Worm (Caenorhabditis elegans): ENCODE results near the gene B0280.9.

The B0280.9 gene

DNA sequence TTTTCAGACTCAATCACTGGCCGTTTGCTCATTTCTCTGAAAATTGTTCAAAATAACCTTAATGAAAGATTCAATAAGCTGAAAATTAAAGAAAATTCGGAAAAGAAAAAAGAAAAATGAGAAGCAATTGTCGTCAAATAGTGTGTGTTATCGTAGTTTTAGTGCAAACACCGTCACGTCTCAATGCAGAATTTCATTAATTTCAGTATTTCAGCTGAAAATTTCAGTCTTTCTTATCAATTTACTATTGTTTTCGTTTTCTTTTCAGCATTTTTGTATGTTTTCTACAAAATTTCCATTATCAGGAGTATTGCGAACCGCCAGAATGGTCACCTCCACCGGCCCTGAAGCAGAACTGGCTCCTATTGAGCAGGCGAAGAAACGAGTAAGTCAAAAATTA lies at the start of gene B0280.9, which contains the start of gene rpia-1:
Gene B0280.9 (minus strand): TSS at position 36 of the 400 bp plus-strand sequence.
Gene rpia-1 (plus strand): TSS at position 269 of the 400 bp plus-strand sequence.
- TF ChIP-seq cog-1 (tag; optimal IDR thresholded peaks at IDR 0.05) (no peak), tab-1 (GFP tag; IDR thresholded peaks at IDR 0.05) (no peak), T22C8.4 (GFP tag; IDR thresholded peaks at IDR 0.05) (no peak), flt-1 (GFP tag; IDR thresholded peaks at IDR 0.05) (no peak), klf-2 (GFP tag; conservative IDR thresholded peaks at IDR 0.05) (no peak), ztf-23 (GFP tag; IDR thresholded peaks at IDR 0.05) (no peak), ref-1 (GFP tag; conservative IDR thresholded peaks at IDR 0.05) (no peak), ztf-29 (GFP tag; IDR thresholded peaks at IDR 0.05) (no peak)

DNA sequence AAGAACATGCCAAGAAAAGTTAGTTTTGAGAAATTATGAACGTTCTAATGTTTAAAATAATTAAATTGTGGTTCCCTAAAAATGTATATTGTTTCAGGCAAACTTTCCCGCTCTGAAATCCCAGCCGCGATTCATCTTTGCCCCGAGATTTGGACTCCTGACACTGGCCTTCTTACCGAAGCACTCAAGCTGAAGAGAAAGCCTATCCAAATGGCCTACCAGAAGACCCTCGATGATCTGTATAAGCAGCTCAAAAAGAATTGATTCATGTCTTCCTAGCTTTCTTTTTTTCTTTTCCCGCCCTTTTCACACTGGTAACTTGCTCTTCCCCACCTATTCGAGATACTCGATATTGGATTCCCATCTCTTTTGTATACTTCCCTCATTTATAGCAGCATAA lies 47.4 kb upstream of the B0280.9 start:
- TF ChIP-seq T22C8.4 (GFP tag; IDR thresholded peaks at IDR 0.05) (no peak), cog-1 (tag; optimal IDR thresholded peaks at IDR 0.05) (no peak), med-1 (GFP tag; optimal IDR thresholded peaks at IDR 0.05; ENCODE audit: insufficient read depth) (no peak), ztf-29 (GFP tag; IDR thresholded peaks at IDR 0.05) (no peak), flt-1 (GFP tag; IDR thresholded peaks at IDR 0.05) (no peak), klf-2 (GFP tag; conservative IDR thresholded peaks at IDR 0.05) (no peak)

DNA sequence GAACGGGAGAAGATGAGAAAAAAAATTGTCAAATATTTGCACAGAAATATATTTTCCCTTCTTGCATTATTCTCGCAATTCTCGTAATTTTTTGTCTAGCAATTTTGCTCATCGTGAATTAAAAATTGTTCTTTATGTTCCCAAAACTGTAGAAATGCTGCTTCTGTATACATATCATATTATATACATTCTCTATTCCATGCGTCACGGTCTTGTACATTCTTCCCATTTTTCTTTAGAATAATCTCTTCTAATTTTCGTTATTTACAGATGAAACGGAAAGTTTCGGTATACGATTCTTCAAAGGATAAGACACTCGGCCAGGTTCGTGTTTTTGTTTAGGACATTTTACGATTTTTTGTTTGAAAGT lies 44.9 kb upstream of the B0280.9 start, which contains the start of gene acs-4:
Gene acs-4 (plus strand): TSS at position 271 of the 370 bp plus-strand sequence.
- TF ChIP-seq flt-1 (GFP tag; IDR thresholded peaks at IDR 0.05) (no peak), ztf-29 (GFP tag; IDR thresholded peaks at IDR 0.05) (no peak), klf-2 (GFP tag; conservative IDR thresholded peaks at IDR 0.05) (no peak), ztf-23 (GFP tag; IDR thresholded peaks at IDR 0.05) (no peak), cog-1 (tag; optimal IDR thresholded peaks at IDR 0.05) (no peak)

DNA sequence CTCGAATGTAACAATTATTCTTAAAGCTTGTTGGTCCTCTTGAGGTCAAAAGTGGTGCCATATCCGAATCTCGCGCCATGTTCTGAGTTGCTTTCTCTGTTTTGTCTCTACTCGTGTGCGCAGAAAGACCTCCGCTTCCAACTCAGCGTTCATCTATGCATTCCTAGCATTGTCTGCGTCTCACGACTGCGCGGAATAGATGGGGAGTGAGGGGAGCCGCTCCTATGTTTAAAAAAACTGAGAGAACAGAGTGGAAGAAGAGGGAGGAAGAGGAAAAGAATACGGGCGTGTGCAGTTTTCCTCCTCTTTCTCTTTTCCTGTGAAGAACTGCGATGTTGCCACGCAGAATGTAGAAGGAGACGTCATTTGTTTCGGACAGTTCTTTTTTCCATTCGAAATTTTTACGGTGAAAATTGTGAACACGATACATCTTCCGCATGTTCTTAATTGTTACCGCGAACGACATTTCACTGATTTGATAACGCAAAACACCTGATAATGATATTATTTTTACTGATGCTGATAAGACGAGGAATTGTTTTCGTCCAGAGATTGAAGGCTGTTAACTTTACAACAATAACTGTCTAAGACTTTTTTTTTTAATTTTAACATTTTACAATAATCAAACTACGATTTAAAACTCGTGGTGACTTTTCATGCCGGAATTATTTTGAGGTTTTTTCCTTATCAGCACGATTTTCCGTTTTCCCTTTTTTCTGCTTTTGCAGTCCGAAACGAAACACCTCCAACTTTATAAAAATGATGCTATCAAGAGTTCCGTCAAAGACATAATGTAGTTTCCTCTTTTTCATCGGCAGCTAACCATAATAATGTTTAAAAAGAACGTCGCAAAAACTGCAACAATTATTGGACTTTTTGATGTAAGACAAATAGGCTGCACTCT lies 44.2 kb upstream of the B0280.9 start:
- TF ChIP-seq med-1 (GFP tag; optimal IDR thresholded peaks at IDR 0.05; ENCODE audit: insufficient read depth) (no peak), flt-1 (GFP tag; IDR thresholded peaks at IDR 0.05) (no peak)

DNA sequence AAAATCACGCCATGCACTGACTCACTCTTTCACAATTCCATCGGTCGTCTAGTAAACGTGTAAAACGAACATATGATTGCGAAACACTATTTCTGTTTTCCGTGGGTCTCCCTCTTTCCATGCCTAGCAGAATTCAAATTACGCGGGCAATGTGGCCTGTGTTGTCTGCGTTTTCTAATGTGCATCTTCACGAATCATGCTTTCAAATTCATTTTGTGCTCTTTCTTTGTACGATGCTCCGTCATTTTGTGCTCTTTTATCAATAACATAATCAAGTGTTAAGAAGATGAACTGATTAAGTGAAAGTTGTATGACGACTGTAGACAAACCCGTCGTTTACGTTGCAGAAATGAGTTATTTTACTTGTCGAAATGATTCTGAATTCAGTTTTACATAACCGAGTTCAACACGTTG lies 43.1 kb upstream of the B0280.9 start:
- TF ChIP-seq flt-1 (GFP tag; IDR thresholded peaks at IDR 0.05) (no peak), T22C8.4 (GFP tag; IDR thresholded peaks at IDR 0.05) (no peak), ref-1 (GFP tag; conservative IDR thresholded peaks at IDR 0.05) (no peak), ztf-29 (GFP tag; IDR thresholded peaks at IDR 0.05) (no peak)

DNA sequence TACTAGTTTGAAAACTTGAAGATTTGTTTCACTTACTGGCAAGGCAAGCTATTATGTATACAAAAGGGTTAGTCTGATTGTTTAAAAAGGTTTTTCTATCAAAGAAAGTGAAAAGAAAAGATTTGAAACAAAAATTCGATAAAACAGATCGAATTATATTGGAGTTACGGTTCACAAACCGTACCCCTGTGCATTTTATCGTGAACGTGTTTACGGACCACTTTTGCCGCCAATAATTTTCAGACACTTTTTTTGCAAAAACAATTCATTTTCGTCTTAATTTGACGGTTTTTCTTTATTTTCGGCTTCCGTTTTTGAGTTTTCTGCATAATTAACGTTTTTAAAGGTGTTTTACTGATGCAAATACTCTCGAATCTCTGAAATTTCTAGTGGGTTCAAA lies 42.6 kb upstream of the B0280.9 start:
- TF ChIP-seq tab-1 (GFP tag; IDR thresholded peaks at IDR 0.05) = no peak
- TF ChIP-seq flt-1 (GFP tag; IDR thresholded peaks at IDR 0.05) = no peak
- no peak for TF ChIP-seq ref-1 (GFP tag; conservative IDR thresholded peaks at IDR 0.05)
- TF ChIP-seq ztf-29 (GFP tag; IDR thresholded peaks at IDR 0.05) = no peak
- no peak for TF ChIP-seq med-1 (GFP tag; optimal IDR thresholded peaks at IDR 0.05; ENCODE audit: insufficient read depth)
- TF ChIP-seq cog-1 (tag; optimal IDR thresholded peaks at IDR 0.05) = no peak
- no peak for TF ChIP-seq klf-2 (GFP tag; conservative IDR thresholded peaks at IDR 0.05)
- TF ChIP-seq T22C8.4 (GFP tag; IDR thresholded peaks at IDR 0.05) = no peak
- TF ChIP-seq ztf-23 (GFP tag; IDR thresholded peaks at IDR 0.05) = no peak

DNA sequence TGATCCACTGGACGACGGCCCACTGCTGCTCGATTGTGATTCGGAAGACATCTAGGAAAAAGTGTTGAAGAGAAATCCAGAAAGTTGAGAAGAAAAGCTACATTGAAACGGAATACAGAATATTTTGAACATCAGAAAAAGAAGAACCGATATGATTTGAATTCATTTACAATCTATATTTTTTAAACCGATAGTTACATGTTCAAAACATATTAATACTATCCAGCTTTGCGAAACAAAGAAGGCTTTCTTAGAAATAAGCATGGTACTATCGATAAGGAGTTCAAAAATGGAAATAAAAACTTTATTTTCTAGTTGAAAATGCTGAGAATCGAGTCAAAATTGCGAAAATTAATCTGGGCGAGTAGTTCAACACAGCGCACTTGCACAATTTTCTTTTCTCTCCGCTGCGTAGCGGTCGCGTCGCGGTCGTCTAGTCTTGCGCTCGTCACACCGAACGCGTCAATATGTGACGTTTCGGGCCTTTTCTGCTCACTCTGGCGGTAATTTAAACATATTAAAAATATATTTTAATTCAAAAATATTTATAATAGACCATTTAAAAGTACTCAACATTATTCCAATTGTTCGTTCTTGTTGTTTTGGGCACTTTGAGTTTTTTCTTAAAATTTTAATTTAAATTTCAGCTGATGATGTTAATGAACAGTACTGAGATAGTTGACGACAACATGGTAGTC lies 39.5 kb upstream of the B0280.9 start, which contains the start of the genes syf-2 and K04G7.1:
Gene syf-2 (minus strand): TSS at position 51 of the 698 bp plus-strand sequence.
Gene K04G7.1 (plus strand): TSS at position 648 of the 698 bp plus-strand sequence.
- TF ChIP-seq ztf-23 (GFP tag; IDR thresholded peaks at IDR 0.05) (peak; percentile 67; the same call in 1 of the 2 replicates), tab-1 (GFP tag; IDR thresholded peaks at IDR 0.05) (no peak), cog-1 (tag; optimal IDR thresholded peaks at IDR 0.05) (peak; percentile 75)

DNA sequence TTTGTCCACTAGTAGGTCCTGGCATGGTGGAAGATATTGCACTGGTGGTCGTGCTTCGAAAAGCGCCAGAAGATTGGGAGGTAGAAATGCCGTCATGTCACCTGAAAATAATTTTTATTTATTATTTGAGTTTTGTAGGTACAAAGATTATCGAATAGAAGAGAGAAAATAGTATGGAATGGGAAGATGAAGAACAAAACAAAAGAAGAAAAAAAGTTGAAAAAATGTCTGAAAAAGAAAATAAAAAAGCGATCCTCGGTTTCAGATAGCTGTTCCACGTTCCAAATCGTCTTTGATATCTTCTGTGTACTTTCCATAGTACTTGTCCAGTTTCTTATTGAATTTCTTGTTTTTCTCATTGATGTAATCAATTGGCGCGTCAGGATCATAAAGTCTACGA lies 38.4 kb upstream of the B0280.9 start, which contains the start of gene rnp-7:
Gene rnp-7 (minus strand): TSS at position 101 of the 400 bp plus-strand sequence.
- TF ChIP-seq ref-1 (GFP tag; conservative IDR thresholded peaks at IDR 0.05) (no peak), klf-2 (GFP tag; conservative IDR thresholded peaks at IDR 0.05) (no peak), ztf-23 (GFP tag; IDR thresholded peaks at IDR 0.05) (no peak), ztf-29 (GFP tag; IDR thresholded peaks at IDR 0.05) (no peak), T22C8.4 (GFP tag; IDR thresholded peaks at IDR 0.05) (no peak), cog-1 (tag; optimal IDR thresholded peaks at IDR 0.05) (no peak), tab-1 (GFP tag; IDR thresholded peaks at IDR 0.05) (no peak)

DNA sequence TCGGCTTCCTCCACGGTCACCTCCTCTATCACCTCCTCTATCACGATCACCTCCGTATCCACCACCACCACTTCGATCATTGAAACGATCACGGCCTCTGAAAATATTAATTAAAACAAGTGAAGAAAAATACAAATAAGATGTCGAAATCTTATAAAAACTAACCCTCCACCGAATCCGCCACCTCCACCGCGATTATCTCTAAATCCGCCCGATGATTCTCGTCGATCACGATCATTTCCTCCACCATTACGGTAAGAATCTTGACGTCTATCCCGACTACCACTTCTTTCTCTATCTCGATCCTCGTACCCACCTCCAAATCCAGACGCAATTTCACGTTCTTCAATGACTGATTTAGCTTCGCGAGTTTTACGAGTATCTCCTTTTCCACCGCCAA lies 36.6 kb upstream of the B0280.9 start:
- TF ChIP-seq tab-1 (GFP tag; IDR thresholded peaks at IDR 0.05) (no peak), ztf-29 (GFP tag; IDR thresholded peaks at IDR 0.05) (no peak), T22C8.4 (GFP tag; IDR thresholded peaks at IDR 0.05) (no peak), med-1 (GFP tag; optimal IDR thresholded peaks at IDR 0.05; ENCODE audit: insufficient read depth) (no peak), ztf-23 (GFP tag; IDR thresholded peaks at IDR 0.05) (no peak), klf-2 (GFP tag; conservative IDR thresholded peaks at IDR 0.05) (no peak), cog-1 (tag; optimal IDR thresholded peaks at IDR 0.05) (no peak), flt-1 (GFP tag; IDR thresholded peaks at IDR 0.05) (no peak), ref-1 (GFP tag; conservative IDR thresholded peaks at IDR 0.05) (no peak)

DNA sequence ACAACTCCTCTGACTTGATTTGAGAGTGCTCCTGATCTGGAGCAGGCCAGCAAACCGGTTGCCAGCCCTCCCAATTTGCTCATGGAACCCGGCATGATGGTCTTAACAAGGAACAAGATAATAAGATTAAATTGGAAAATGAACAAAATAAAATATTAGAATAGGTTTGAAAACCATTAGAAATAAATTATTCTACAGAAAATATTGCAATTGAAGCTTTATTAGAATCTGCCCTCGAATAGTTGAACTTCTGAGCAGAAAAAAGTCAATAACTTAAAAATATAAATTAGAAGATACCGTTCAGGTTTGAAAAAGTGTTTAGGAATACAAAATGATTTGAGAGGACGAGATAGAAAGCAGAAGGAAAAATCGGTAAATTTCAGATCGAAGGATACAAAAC lies 36.0 kb upstream of the B0280.9 start, which contains the start of gene nuo-4:
Gene nuo-4 (minus strand): TSS at position 101 of the 400 bp plus-strand sequence.
- TF ChIP-seq flt-1 (GFP tag; IDR thresholded peaks at IDR 0.05) (0 out of 2 replicates have a peak, but pooled peaks have one; percentile 38), ztf-29 (GFP tag; IDR thresholded peaks at IDR 0.05) (no peak), ztf-23 (GFP tag; IDR thresholded peaks at IDR 0.05) (no peak), cog-1 (tag; optimal IDR thresholded peaks at IDR 0.05) (no peak), tab-1 (GFP tag; IDR thresholded peaks at IDR 0.05) (no peak), med-1 (GFP tag; optimal IDR thresholded peaks at IDR 0.05; ENCODE audit: insufficient read depth) (no peak)
